Worm (Caenorhabditis elegans) whole organism, L3 larva: ENCODE data around the gene F53C3.4.

ENCODE experiments used
- R02D3.7 ChIP-seq: fragments of 150-350 bp; optimal IDR thresholded peaks from 2 replicates; lab custom pipeline; 2014; ENCODE audit warnings: missing biosample characterization, missing genetic modification characterization
- ZK546.5 ChIP-seq: sonication (generic microtip); optimal IDR thresholded peaks from 2 replicates; lab custom pipeline; 2017; ENCODE audit warnings: missing biosample characterization, missing genetic modification characterization
- aly-2 ChIP-seq: fragments of 150-350 bp; optimal IDR thresholded peaks from 2 replicates; lab custom pipeline; 2014; ENCODE audit warnings: missing biosample characterization, missing genetic modification characterization
- ceh-16 ChIP-seq: sonication (generic microtip); optimal IDR thresholded peaks from 2 replicates; lab custom pipeline; 2017; ENCODE audit warnings: missing biosample characterization, missing genetic modification characterization
- ceh-9 ChIP-seq: sonication (generic microtip); optimal IDR thresholded peaks from 2 replicates; lab custom pipeline; 2018; ENCODE audit warnings: missing biosample characterization, missing genetic modification characterization
- daf-12 ChIP-seq: fragments of 150-350 bp; optimal IDR thresholded peaks from 2 replicates; lab custom pipeline; 2014; ENCODE audit warnings: missing biosample characterization, missing genetic modification reagents, missing genetic modification characterization
- egl-27 ChIP-seq: sonication (generic microtip); optimal IDR thresholded peaks from 4 replicates; lab custom pipeline; 2017; ENCODE audit warnings: missing biosample characterization, missing genetic modification reagents, missing genetic modification characterization
- egl-5 ChIP-seq: fragments of 150-350 bp; optimal IDR thresholded peaks from 2 replicates; lab custom pipeline; 2017; ENCODE audit warnings: missing biosample characterization, missing genetic modification reagents, missing genetic modification characterization, inconsistent platforms
- elt-1 ChIP-seq: fragments of 150-350 bp; optimal IDR thresholded peaks from 2 replicates; lab custom pipeline; 2014; ENCODE audit warnings: missing biosample characterization, missing genetic modification characterization
- eor-1 ChIP-seq, 2 experiments: fragments of 150-350 bp; optimal IDR thresholded peaks; 2 replicates each; lab custom pipeline; 2014 to 2018; ENCODE audit warnings: missing biosample characterization in 2 of 2, missing genetic modification characterization in 2 of 2
- fkh-10 ChIP-seq: sonication (generic microtip); optimal IDR thresholded peaks from 2 replicates; lab custom pipeline; 2017; ENCODE audit warnings: missing biosample characterization, missing genetic modification reagents, missing genetic modification characterization
- fkh-2 ChIP-seq: fragments of 150-350 bp; optimal IDR thresholded peaks from 2 replicates; lab custom pipeline; 2014; ENCODE audit warnings: missing biosample characterization, missing genetic modification reagents, missing genetic modification characterization
- hmg-11 ChIP-seq: sonication (generic microtip); optimal IDR thresholded peaks from 2 replicates; lab custom pipeline; 2016; ENCODE audit warnings: missing genetic modification characterization, missing compliant biosample characterization
- lin-15B ChIP-seq: fragments of 150-350 bp; optimal IDR thresholded peaks from 2 replicates; lab custom pipeline; 2014; ENCODE audit warnings: missing biosample characterization, missing genetic modification characterization
- lin-39 ChIP-seq: fragments of 150-350 bp; optimal IDR thresholded peaks from 2 replicates; lab custom pipeline; 2018; ENCODE audit warnings: missing biosample characterization, missing genetic modification reagents, missing genetic modification characterization
- mdl-1 ChIP-seq: fragments of 150-350 bp; optimal IDR thresholded peaks from 2 replicates; lab custom pipeline; 2014; ENCODE audit warnings: missing biosample characterization, missing genetic modification characterization
- nfya-1 ChIP-seq: sonication (generic microtip); optimal IDR thresholded peaks from 2 replicates; lab custom pipeline; 2017; ENCODE audit warnings: missing genetic modification characterization, mild to moderate bottlenecking, missing compliant biosample characterization, antibody characterized with exemption, moderate library complexity; ENCODE audit not compliant: insufficient read depth
- nhr-11 ChIP-seq: fragments of 150-350 bp; optimal IDR thresholded peaks from 2 replicates; lab custom pipeline; 2014; ENCODE audit warnings: missing biosample characterization, missing genetic modification characterization
- nhr-12 ChIP-seq: fragments of 150-350 bp; optimal IDR thresholded peaks from 2 replicates; lab custom pipeline; 2014; ENCODE audit warnings: missing biosample characterization, missing genetic modification characterization
- nhr-23 ChIP-seq: fragments of 150-350 bp; optimal IDR thresholded peaks from 2 replicates; lab custom pipeline; 2014; ENCODE audit warnings: missing biosample characterization, missing genetic modification reagents, missing genetic modification characterization
- nhr-237 ChIP-seq: fragments of 150-350 bp; optimal IDR thresholded peaks from 2 replicates; lab custom pipeline; 2014; ENCODE audit warnings: missing biosample characterization, missing genetic modification characterization
- nhr-25 ChIP-seq: sonication (generic microtip); optimal IDR thresholded peaks from 2 replicates; lab custom pipeline; 2017; ENCODE audit warnings: missing biosample characterization, missing genetic modification characterization
- nhr-28 ChIP-seq: fragments of 150-350 bp; optimal IDR thresholded peaks from 2 replicates; lab custom pipeline; 2014; ENCODE audit warnings: missing biosample characterization, missing genetic modification characterization
- nhr-43 ChIP-seq: sonication (generic microtip); optimal IDR thresholded peaks from 2 replicates; lab custom pipeline; 2016; ENCODE audit warnings: mild to moderate bottlenecking, missing genetic modification characterization, missing compliant biosample characterization; ENCODE audit not compliant: poor library complexity, severe bottlenecking
- nhr-67 ChIP-seq: fragments of 150-350 bp; optimal IDR thresholded peaks from 2 replicates; lab custom pipeline; 2014; ENCODE audit warnings: missing biosample characterization, missing genetic modification characterization
- nhr-76 ChIP-seq: fragments of 150-350 bp; sonication (generic microtip); optimal IDR thresholded peaks from 5 replicates; lab custom pipeline; 2014; ENCODE audit warnings: missing biosample characterization, missing genetic modification characterization
- nhr-77 ChIP-seq: fragments of 150-350 bp; optimal IDR thresholded peaks from 2 replicates; lab custom pipeline; 2014; ENCODE audit warnings: missing biosample characterization, missing genetic modification characterization
- pha-4 ChIP-seq: fragments of 150-350 bp; optimal IDR thresholded peaks from 2 replicates; lab custom pipeline; 2014; ENCODE audit warnings: missing biosample characterization, missing genetic modification reagents, missing genetic modification characterization
- pqm-1 ChIP-seq: fragments of 150-350 bp; optimal IDR thresholded peaks from 2 replicates; lab custom pipeline; 2017; ENCODE audit warnings: missing biosample characterization, missing genetic modification characterization, inconsistent platforms
- sea-2 ChIP-seq: fragments of 150-350 bp; sonication (generic microtip); optimal IDR thresholded peaks from 4 replicates; lab custom pipeline; 2014; ENCODE audit warnings: missing biosample characterization, missing genetic modification reagents, missing genetic modification characterization
- skn-1 ChIP-seq: fragments of 150-350 bp; optimal IDR thresholded peaks from 2 replicates; lab custom pipeline; 2014; ENCODE audit warnings: missing biosample characterization, missing genetic modification characterization
- tbx-2 ChIP-seq: sonication (generic microtip); optimal IDR thresholded peaks from 2 replicates; lab custom pipeline; 2016; ENCODE audit warnings: mild to moderate bottlenecking, missing genetic modification characterization, missing compliant biosample characterization
- unc-39 ChIP-seq: sonication (generic microtip); optimal IDR thresholded peaks from 4 replicates; lab custom pipeline; 2017; ENCODE audit warnings: missing biosample characterization, missing genetic modification characterization
- unc-62 ChIP-seq: fragments of 150-350 bp; sonication (generic microtip); optimal IDR thresholded peaks from 4 replicates; lab custom pipeline; 2014; ENCODE audit warnings: missing biosample characterization, missing genetic modification reagents, missing genetic modification characterization
- zag-1 ChIP-seq: fragments of 150-350 bp; optimal IDR thresholded peaks from 2 replicates; lab custom pipeline; 2014; ENCODE audit warnings: missing biosample characterization, missing genetic modification characterization
- ztf-11 ChIP-seq: fragments of 150-350 bp; optimal IDR thresholded peaks from 2 replicates; lab custom pipeline; 2014; ENCODE audit warnings: missing biosample characterization, missing genetic modification characterization

F53C3.4 gene

ce11 chrII:3947404-3947803 lies 46.2 kb downstream of the F53C3.4 start:
- no peak for TF ChIP-seq eor-1 (tag; optimal IDR thresholded peaks at IDR 0.05; lab: Kevin White, UChicago)
- TF ChIP-seq egl-27 (tag; lab: Kevin White, UChicago): no peak
- TF ChIP-seq sea-2 (GFP tag; lab: Kevin White, UChicago): no peak
- peak; percentile 83 for TF ChIP-seq nfya-1 (tag; lab: Kevin White, UChicago)
- TF ChIP-seq nhr-77 (tag; lab: Kevin White, UChicago): no peak
- TF ChIP-seq, all 47 proteins: peak for 1

DNA sequence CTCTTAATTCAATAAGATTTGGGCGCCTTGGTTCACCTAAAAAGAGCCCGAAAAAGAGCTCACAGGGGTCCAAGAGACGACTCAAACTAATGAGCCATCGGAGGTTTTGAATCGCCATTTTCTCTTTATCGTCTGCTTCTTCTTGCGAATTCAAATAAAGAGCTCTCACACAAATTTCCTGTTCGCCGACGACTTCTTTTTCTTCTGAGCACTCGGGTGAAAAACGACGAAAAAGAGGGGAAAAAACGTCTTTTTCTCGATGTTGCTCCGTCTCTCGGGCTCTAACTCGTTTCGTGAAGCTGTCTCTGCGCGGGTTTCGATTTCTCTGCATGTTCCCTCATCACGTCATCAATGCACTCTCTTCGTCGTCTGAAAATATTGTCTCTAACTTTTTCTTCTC lies 47.3 kb downstream of the F53C3.4 start:
- TF ChIP-seq sea-2 (GFP tag; lab: Kevin White, UChicago) (no peak), nhr-25 (tag; lab: Kevin White, UChicago) (no peak), unc-39 (tag; lab: Kevin White, UChicago) (no peak), nhr-28 (no peak), nhr-237 (tag; lab: Kevin White, UChicago) (no peak), nhr-67 (tag; lab: Kevin White, UChicago) (no peak), lin-15B (no peak), fkh-10 (no peak), skn-1 (tag; lab: Kevin White, UChicago) (no peak), nhr-43 (tag; lab: Kevin White, UChicago) (no peak), R02D3.7 (no peak), lin-39 (tag; lab: Kevin White, UChicago) (peak; percentile 28), tbx-2 (tag; lab: Kevin White, UChicago) (no peak), unc-62 (GFP tag; lab: Kevin White, UChicago) (no peak), egl-27 (tag; lab: Kevin White, UChicago) (no peak), fkh-2 (tag; lab: Kevin White, UChicago) (no peak), nhr-76 (tag; lab: Kevin White, UChicago) (no peak), hmg-11 (tag; lab: Kevin White, UChicago) (peak; percentile 15), nfya-1 (tag; lab: Kevin White, UChicago) (peak; percentile 35)

- no peak for TF ChIP-seq ZK546.5 (tag; lab: Kevin White, UChicago)
- TF ChIP-seq zag-1: no peak
- no peak for TF ChIP-seq nhr-12 (tag; lab: Kevin White, UChicago)
- TF ChIP-seq ceh-16 (tag; lab: Kevin White, UChicago): no peak
Observed at ce11 chrII:3950077-3950476, 48.9 kb downstream of the F53C3.4 start, which contains the start of gene sea-2. sea-2 (plus strand) TSS chrII:3950377.

ce11 chrII:3951354-3951753 lies 50.1 kb downstream of the F53C3.4 start:
- TF ChIP-seq elt-1: peak; percentile 55
- no peak for TF ChIP-seq pqm-1
- TF ChIP-seq nfya-1 (tag; lab: Kevin White, UChicago): peak; percentile 40
- TF ChIP-seq mdl-1 (tag; lab: Kevin White, UChicago): no peak
- no peak for TF ChIP-seq sea-2 (GFP tag; lab: Kevin White, UChicago)
- TF ChIP-seq nhr-12 (tag; lab: Kevin White, UChicago): no peak
- no peak for TF ChIP-seq egl-5 (tag; lab: Kevin White, UChicago)
- TF ChIP-seq egl-27 (tag; lab: Kevin White, UChicago): no peak
- TF ChIP-seq pha-4 (tag; lab: Kevin White, UChicago): peak; percentile 72
- TF ChIP-seq nhr-11 (tag; lab: Kevin White, UChicago): no peak
- TF ChIP-seq ceh-9: no peak
- TF ChIP-seq ztf-11 (tag; lab: Kevin White, UChicago): no peak
- TF ChIP-seq daf-12: no peak
- no peak for TF ChIP-seq ceh-16 (tag; lab: Kevin White, UChicago)
- peak; percentile 62 for TF ChIP-seq nhr-23 (tag; lab: Kevin White, UChicago)
- TF ChIP-seq fkh-10: no peak
- TF ChIP-seq nhr-25 (tag; lab: Kevin White, UChicago): peak; percentile 54
- TF ChIP-seq, all 47 proteins: peak for 5

- TF ChIP-seq nhr-67 (tag; lab: Kevin White, UChicago): no peak
- no peak for TF ChIP-seq aly-2
Observed at ce11 chrII:3952368-3952767, 51.2 kb downstream of the F53C3.4 start.
